Worm (Caenorhabditis elegans): ENCODE data around the gene col-177.

DNA sequence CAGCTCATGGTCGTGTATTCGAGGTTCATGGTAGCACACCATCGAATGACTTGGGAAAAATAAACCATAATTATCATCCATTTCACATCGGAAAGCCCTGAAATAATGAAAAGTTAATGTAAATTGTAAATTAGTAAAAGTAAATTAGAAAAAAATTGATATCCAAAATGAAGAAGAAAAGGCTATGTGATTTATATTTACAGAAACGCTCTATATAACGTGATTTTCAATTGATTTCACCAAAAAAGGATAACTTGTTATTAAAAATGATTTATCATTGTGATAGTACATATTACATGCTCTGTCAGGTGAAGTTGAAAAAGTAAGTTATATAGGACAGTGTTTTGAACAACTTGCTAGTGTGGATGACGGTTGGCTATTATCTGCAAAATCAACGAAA lies 41.1 kb upstream of the col-177 start, which contains the start of gene C09F12.3:
- TF ChIP-seq ZK546.5 (tag; optimal IDR thresholded peaks at IDR 0.05) (no peak), ztf-4 (tag; optimal IDR thresholded peaks at IDR 0.05) (no peak), ama-1 (optimal IDR thresholded peaks at IDR 0.05) (no peak), unc-62 (GFP tag; optimal IDR thresholded peaks at IDR 0.05) (no peak), unc-39 (tag; optimal IDR thresholded peaks at IDR 0.05) (no peak), nhr-12 (tag; optimal IDR thresholded peaks at IDR 0.05) (no peak), nhr-11 (tag; optimal IDR thresholded peaks at IDR 0.05) (no peak), lin-15B (tag; optimal IDR thresholded peaks at IDR 0.05) (no peak), jun-1 (tag; optimal IDR thresholded peaks at IDR 0.05) (no peak), nhr-77 (tag; optimal IDR thresholded peaks at IDR 0.05) (no peak)

All from whole organism, L3 larva.